Worm (Caenorhabditis elegans) whole organism, late embryonic: ENCODE results near the gene F10E9.10.

ENCODE experiments used
- ama-1 ChIP-seq: fragments of 150-350 bp; optimal IDR thresholded peaks from 2 replicates; lab custom pipeline; 2014
- ceh-30 ChIP-seq: fragments of 150-350 bp; optimal IDR thresholded peaks from 2 replicates; lab custom pipeline; 2014; ENCODE audit warnings: missing biosample characterization, missing genetic modification characterization
- fax-1 ChIP-seq: sonication (generic microtip); optimal IDR thresholded peaks from 2 replicates; lab custom pipeline; 2016; ENCODE audit warnings: missing genotype, missing genetic modification characterization, missing compliant biosample characterization
- hlh-6 ChIP-seq: sonication (generic microtip); optimal IDR thresholded peaks from 2 replicates; lab custom pipeline; 2016; ENCODE audit warnings: missing genotype, missing genetic modification characterization, missing compliant biosample characterization
- pqm-1 ChIP-seq: sonication (generic microtip); optimal IDR thresholded peaks from 2 replicates; lab custom pipeline; 2016; ENCODE audit warnings: missing genetic modification characterization, missing compliant biosample characterization
- unc-55 ChIP-seq: sonication (generic microtip); optimal IDR thresholded peaks from 2 replicates; lab custom pipeline; 2017; ENCODE audit warnings: missing biosample characterization, missing genetic modification reagents, missing genetic modification characterization
- unc-86 ChIP-seq: sonication (generic microtip); optimal IDR thresholded peaks from 2 replicates; lab custom pipeline; 2016; ENCODE audit warnings: missing genetic modification characterization, missing compliant biosample characterization

ce11 chrIII:8305816-8306215 lies 14.3 kb downstream of the F10E9.10 start:
- TF ChIP-seq pqm-1 (tag; lab: Kevin White, UChicago) (no peak), unc-55 (GFP tag; lab: Kevin White, UChicago) (no peak), ceh-30 (tag; lab: Kevin White, UChicago) (no peak), hlh-6 (tag; lab: Kevin White, UChicago) (no peak), fax-1 (tag; lab: Kevin White, UChicago) (no peak), ama-1 (no peak), unc-86 (tag; lab: Kevin White, UChicago) (no peak)
